Worm (Caenorhabditis elegans): ENCODE results near the gene F59E12.8.

The F59E12.8 gene

ce11 chrII:5661735-5662177 lies 25.0 kb upstream of the F59E12.8 start (continued):
- 0 out of 2 replicates have a peak, but pooled peaks have one; percentile 78 for TF ChIP-seq hlh-26 (GFP tag; conservative IDR thresholded peaks at IDR 0.05)
- TF ChIP-seq hmg-1.2 (GFP tag; IDR thresholded peaks at IDR 0.05), result peak; percentile 93
- peak; percentile 79 for TF ChIP-seq lir-1 (GFP tag; conservative IDR thresholded peaks at IDR 0.05)
- peak; percentile 100 for TF ChIP-seq cebp-2 (GFP tag; IDR thresholded peaks at IDR 0.05)
- peak; percentile 98; the same call in 1 of the 2 replicates for TF ChIP-seq nhr-120 (GFP tag; IDR thresholded peaks at IDR 0.05)
- TF ChIP-seq aptf-3 (GFP tag; IDR thresholded peaks at IDR 0.05), result peak; percentile 99
- TF ChIP-seq ceh-40 (GFP tag; IDR thresholded peaks at IDR 0.05), result peak; percentile 94
- peak; percentile 91 for TF ChIP-seq gei-17 (GFP tag; optimal IDR thresholded peaks at IDR 0.05)
- TF ChIP-seq nfyb-1 (GFP tag; IDR thresholded peaks at IDR 0.05), result peak; percentile 100
- peak; percentile 100 for TF ChIP-seq ama-1 (optimal IDR thresholded peaks at IDR 0.05)
- TF ChIP-seq ama-1 (GFP tag; optimal IDR thresholded peaks at IDR 0.05), result peak; percentile 89 to 94
- peak; percentile 72; the same call in 1 of the 2 replicates for TF ChIP-seq bed-2 (GFP tag; IDR thresholded peaks at IDR 0.05)
- peak; percentile 85 for TF ChIP-seq Y67H2A.10 (GFP tag; conservative IDR thresholded peaks at IDR 0.05)
- peak; percentile 12 for TF ChIP-seq nhr-179 (tag; optimal IDR thresholded peaks at IDR 0.05)
- TF ChIP-seq lin-26 (GFP tag; IDR thresholded peaks at IDR 0.05), result peak; percentile 85
- TF ChIP-seq nhr-80 (tag; optimal IDR thresholded peaks at IDR 0.05), result peak; percentile 2
- peak; percentile 99 for TF ChIP-seq tbx-9 (tag; optimal IDR thresholded peaks at IDR 0.05; ENCODE audit: borderline replicate concordance)
- TF ChIP-seq F22D6.2 (tag; optimal IDR thresholded peaks at IDR 0.05), result peak; percentile 16
- no peak for TF ChIP-seq snpc-3.4 (tag; optimal IDR thresholded peaks at IDR 0.05)
- peak in 2 of 3 experiments; percentile 57 to 69 for TF ChIP-seq lin-35 (GFP tag; optimal IDR thresholded peaks at IDR 0.05)
- peak; percentile 36 for TF ChIP-seq mes-4 (tag; optimal IDR thresholded peaks at IDR 0.05)
- TF ChIP-seq akir-1 (GFP tag; optimal IDR thresholded peaks at IDR 0.05), result peak; percentile 78
- peak; percentile 73 for TF ChIP-seq ceh-91 (GFP tag; IDR thresholded peaks at IDR 0.05)
- TF ChIP-seq cebp-1 (GFP tag; IDR thresholded peaks at IDR 0.05), result peak; percentile 88
- TF ChIP-seq cebp-1 (tag; optimal IDR thresholded peaks at IDR 0.05), result peak; percentile 90
- peak; percentile 67 for TF ChIP-seq mxl-1 (tag; optimal IDR thresholded peaks at IDR 0.05)
- peak; percentile 99 for TF ChIP-seq ceh-79 (tag; optimal IDR thresholded peaks at IDR 0.05)
- TF ChIP-seq ccch-3 (GFP tag; optimal IDR thresholded peaks at IDR 0.05), result no peak
- TF ChIP-seq Y95B8A.8 (GFP tag; IDR thresholded peaks at IDR 0.05), result peak; percentile 96
- TF ChIP-seq ztf-3 (GFP tag; optimal IDR thresholded peaks at IDR 0.05), result peak; percentile 94
- peak; percentile 74 for TF ChIP-seq ZK185.1 (tag; optimal IDR thresholded peaks at IDR 0.05; ENCODE audit: poor library complexity, severe bottlenecking)
- TF ChIP-seq egl-18 (GFP tag; IDR thresholded peaks at IDR 0.05), result peak; percentile 93
- TF ChIP-seq F10E7.11 (tag; optimal IDR thresholded peaks at IDR 0.05), result peak; percentile 100
- no peak for TF ChIP-seq F57A8.1 (GFP tag; optimal IDR thresholded peaks at IDR 0.05)
- TF ChIP-seq F55B11.4 (tag; optimal IDR thresholded peaks at IDR 0.05; ENCODE audit: borderline replicate concordance, insufficient read depth), result no peak
- peak; percentile 83 for TF ChIP-seq ztf-6 (GFP tag; IDR thresholded peaks at IDR 0.05)
- TF ChIP-seq mel-28 (tag; optimal IDR thresholded peaks at IDR 0.05; ENCODE audit: borderline replicate concordance), result peak; percentile 92
- TF ChIP-seq K12H6.12 (tag; optimal IDR thresholded peaks at IDR 0.05), result peak; percentile 90
- peak; percentile 91 for TF ChIP-seq madf-6 (GFP tag; IDR thresholded peaks at IDR 0.05)
- peak; percentile 87 for TF ChIP-seq nhr-90 (tag; optimal IDR thresholded peaks at IDR 0.05)
